Fruit fly (Drosophila melanogaster): Measurements from ENCODE around the gene Rheb.

DNA sequence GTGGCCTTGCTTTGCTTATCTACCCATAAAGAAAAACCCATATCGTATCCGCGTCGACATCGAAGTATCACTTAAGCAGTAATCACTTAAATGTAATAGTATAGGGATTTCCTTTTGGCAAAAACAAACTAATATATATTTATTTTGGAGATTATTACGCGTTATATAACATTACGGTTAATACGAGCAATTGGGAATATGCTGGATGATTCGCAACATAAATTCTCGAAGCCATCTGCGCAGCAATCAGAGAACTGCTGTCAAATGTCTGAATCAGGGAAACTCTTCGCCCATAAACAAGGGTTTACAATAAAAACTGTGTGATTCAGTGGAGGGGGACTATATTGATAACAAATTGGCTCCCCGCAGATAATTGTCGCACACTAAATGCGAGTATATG is 41.9 kb downstream of the Rheb start:
- TF ChIP-seq pan (optimal IDR thresholded peaks at IDR 0.05) (no peak), psq (optimal IDR thresholded peaks at IDR 0.05) (no peak)
